Worm (Caenorhabditis elegans): ENCODE results near the gene C01B9.1.
"Not testable (repeated sequence)": the region's sequence is repeated elsewhere in the genome, so short reads cannot be mapped to it uniquely, and the experiment has no call there.

Gene C01B9.1

ce11 chrII:13806269-13806668 lies 34.9 kb downstream of the C01B9.1 start:
- no peak for TF ChIP-seq fos-1 (tag; optimal IDR thresholded peaks at IDR 0.05)
- TF ChIP-seq elt-1 (tag; optimal IDR thresholded peaks at IDR 0.05) = no peak
- peak; percentile 52 for TF ChIP-seq pha-4 (tag; optimal IDR thresholded peaks at IDR 0.05)

ce11 chrII:13812335-13812734 lies 41.0 kb downstream of the C01B9.1 start:
- peak; percentile 63 for TF ChIP-seq fkh-10 (GFP tag; optimal IDR thresholded peaks at IDR 0.05)
- no peak for TF ChIP-seq sea-2 (GFP tag; optimal IDR thresholded peaks at IDR 0.05)

- peak; percentile 1 for TF ChIP-seq nfya-1 (tag; optimal IDR thresholded peaks at IDR 0.05; ENCODE audit: insufficient read depth)
- peak; percentile 44 for TF ChIP-seq snpc-4 (tag; optimal IDR thresholded peaks at IDR 0.05)
- TF ChIP-seq skn-1 (tag; optimal IDR thresholded peaks at IDR 0.05) = no peak
Observed at ce11 chrII:13813413-13813812, 42.0 kb downstream of the C01B9.1 start.

- TF ChIP-seq nfya-1 (tag; optimal IDR thresholded peaks at IDR 0.05; ENCODE audit: insufficient read depth) = no peak
- TF ChIP-seq elt-2 (tag; optimal IDR thresholded peaks at IDR 0.05) = peak; percentile 83
- no peak for TF ChIP-seq ZK546.5 (tag; optimal IDR thresholded peaks at IDR 0.05)
- TF ChIP-seq pha-4 (tag; optimal IDR thresholded peaks at IDR 0.05) = peak; percentile 31
- TF ChIP-seq pqm-1 (tag; optimal IDR thresholded peaks at IDR 0.05) = peak; percentile 35
Observed at ce11 chrII:13813950-13814349, 42.6 kb downstream of the C01B9.1 start.

ce11 chrII:13815513-13815912 lies 44.1 kb downstream of the C01B9.1 start:
- TF ChIP-seq nhr-23 (tag; optimal IDR thresholded peaks at IDR 0.05) (no peak), lin-39 (tag; optimal IDR thresholded peaks at IDR 0.05) (no peak), snpc-4 (tag; optimal IDR thresholded peaks at IDR 0.05) (no peak)

ce11 chrII:13818043-13818442 lies 46.7 kb downstream of the C01B9.1 start, which contains the start of gene his-16:
Gene his-16 (minus strand): TSS chrII:13818143.
- TF ChIP-seq ceh-16 (tag; optimal IDR thresholded peaks at IDR 0.05); fkh-10 (GFP tag; optimal IDR thresholded peaks at IDR 0.05); mdl-1 (tag; optimal IDR thresholded peaks at IDR 0.05): not testable (repeated sequence)

ce11 chrII:13824570-13824969 lies 53.2 kb downstream of the C01B9.1 start:
- peak; percentile 34 for TF ChIP-seq elt-2 (tag; optimal IDR thresholded peaks at IDR 0.05)

ce11 chrII:13828597-13828996 lies 57.2 kb downstream of the C01B9.1 start, which contains the start of gene his-42:
Gene his-42 (minus strand): TSS chrII:13828697.
- TF ChIP-seq ceh-16 (tag; optimal IDR thresholded peaks at IDR 0.05) = no peak
- no peak for TF ChIP-seq pha-4 (tag; optimal IDR thresholded peaks at IDR 0.05)
- no peak for TF ChIP-seq jun-1 (tag; optimal IDR thresholded peaks at IDR 0.05)
- TF ChIP-seq unc-39 (tag; optimal IDR thresholded peaks at IDR 0.05) = no peak
- TF ChIP-seq fos-1 (tag; optimal IDR thresholded peaks at IDR 0.05) = no peak
- no peak for TF ChIP-seq aly-2 (tag; optimal IDR thresholded peaks at IDR 0.05)
- TF ChIP-seq ceh-82 (tag; optimal IDR thresholded peaks at IDR 0.05) = no peak
- TF ChIP-seq ceh-9 (tag; optimal IDR thresholded peaks at IDR 0.05) = no peak
- TF ChIP-seq pqm-1 (tag; optimal IDR thresholded peaks at IDR 0.05) = no peak
- no peak for TF ChIP-seq lin-39 (tag; optimal IDR thresholded peaks at IDR 0.05)
- TF ChIP-seq ceh-28 (tag; optimal IDR thresholded peaks at IDR 0.05) = no peak
- no peak for TF ChIP-seq fkh-2 (tag; optimal IDR thresholded peaks at IDR 0.05)
- no peak for TF ChIP-seq lin-15B (tag; optimal IDR thresholded peaks at IDR 0.05)
- TF ChIP-seq elt-3 (tag; optimal IDR thresholded peaks at IDR 0.05) = no peak
- no peak for TF ChIP-seq eor-1 (tag; optimal IDR thresholded peaks at IDR 0.05)
- TF ChIP-seq nhr-77 (tag; optimal IDR thresholded peaks at IDR 0.05) = no peak
- TF ChIP-seq ztf-4 (tag; optimal IDR thresholded peaks at IDR 0.05) = no peak
